Fruit fly (Drosophila melanogaster) whole organism, adult: ENCODE data around the gene jvl.

Experiments used
- CG14711 ChIP-seq: fragments of 200-800 bp; sonication (Bioruptor generic); optimal IDR thresholded peaks from 2 replicates; lab custom pipeline; 2018; ENCODE audit warnings: missing biosample characterization, mild to moderate bottlenecking, missing genetic modification characterization, moderate library complexity
- CG1620 ChIP-seq: fragments of 200-800 bp; sonication (Bioruptor generic); optimal IDR thresholded peaks from 2 replicates; lab custom pipeline; 2016; ENCODE audit warnings: missing biosample characterization, missing genetic modification characterization
- CG5204 ChIP-seq: fragments of 200-800 bp; sonication (Bioruptor generic); optimal IDR thresholded peaks from 2 replicates; lab custom pipeline; 2016; ENCODE audit warnings: missing biosample characterization, missing genetic modification characterization
- CG7045 ChIP-seq: fragments of 200-800 bp; sonication (Bioruptor generic); optimal IDR thresholded peaks from 2 replicates; lab custom pipeline; 2017; ENCODE audit warnings: missing biosample characterization, mild to moderate bottlenecking, missing genetic modification characterization
- CG7101 ChIP-seq: fragments of 200-800 bp; sonication (Bioruptor generic); optimal IDR thresholded peaks from 2 replicates; lab custom pipeline; 2018; ENCODE audit warnings: missing biosample characterization, mild to moderate bottlenecking, missing genetic modification characterization, moderate library complexity
- Clk ChIP-seq: fragments of 200-800 bp; sonication (Bioruptor generic); optimal IDR thresholded peaks from 2 replicates; lab custom pipeline; 2017; ENCODE audit warnings: missing biosample characterization, missing genetic modification characterization
- Crg-1 ChIP-seq: fragments of 200-800 bp; sonication (Bioruptor generic); optimal IDR thresholded peaks from 2 replicates; lab custom pipeline; 2016; ENCODE audit warnings: missing biosample characterization, missing genetic modification characterization
- Hr96 ChIP-seq: fragments of 200-800 bp; sonication (Bioruptor generic); optimal IDR thresholded peaks from 2 replicates; lab custom pipeline; 2016; ENCODE audit warnings: missing biosample characterization, missing genetic modification characterization
- Mnt ChIP-seq: fragments of 200-800 bp; sonication (Bioruptor generic); optimal IDR thresholded peaks from 2 replicates; lab custom pipeline; 2016; ENCODE audit warnings: missing biosample characterization, mild to moderate bottlenecking, missing genetic modification characterization
- bab1 ChIP-seq: fragments of 200-800 bp; sonication (Bioruptor generic); optimal IDR thresholded peaks from 3 replicates; lab custom pipeline; 2019; ENCODE audit warnings: missing biosample characterization, mild to moderate bottlenecking, missing genetic modification characterization, moderate library complexity
- cic ChIP-seq: fragments of 200-800 bp; sonication (Bioruptor generic); optimal IDR thresholded peaks from 2 replicates; lab custom pipeline; 2017; ENCODE audit warnings: missing biosample characterization, mild to moderate bottlenecking, missing genetic modification characterization, moderate library complexity
- cnc ChIP-seq, 2 experiments: fragments of >200 bp; optimal IDR thresholded peaks; 2 replicates each; lab custom pipeline; 2017
- ovo ChIP-seq: fragments of 200-800 bp; sonication (Bioruptor generic); optimal IDR thresholded peaks from 2 replicates; lab custom pipeline; 2016; ENCODE audit warnings: missing biosample characterization, missing genetic modification characterization
- pad ChIP-seq: fragments of 200-800 bp; sonication (Bioruptor generic); optimal IDR thresholded peaks from 3 replicates; lab custom pipeline; 2017; ENCODE audit warnings: missing biosample characterization, missing genetic modification characterization, mild to moderate bottlenecking, moderate library complexity, missing genetic modification reagents

DNA sequence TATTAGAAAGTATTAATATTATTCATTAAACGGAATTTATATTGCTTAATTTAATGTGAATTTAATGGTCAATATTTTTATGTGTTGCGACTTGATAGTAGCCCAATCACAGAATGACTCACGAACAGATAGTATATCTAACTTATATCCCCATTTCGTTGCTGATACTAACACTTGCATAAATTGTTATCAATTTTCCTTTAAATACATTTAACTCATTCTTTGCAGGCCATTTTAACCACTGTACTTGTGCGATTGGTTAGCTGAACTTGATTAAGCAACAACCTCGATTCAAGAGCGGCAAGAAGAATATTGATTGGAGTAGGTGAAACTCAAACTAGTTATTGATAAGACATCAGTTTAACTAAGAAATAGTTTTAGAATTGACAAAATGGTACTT is 45.7 kb upstream of the jvl start:
- TF ChIP-seq CG14711 (no peak), CG5204 (GFP tag; lab: Kevin White, UChicago) (no peak), pad (GFP tag; lab: Kevin White, UChicago) (no peak), Crg-1 (GFP tag; lab: Kevin White, UChicago) (no peak), CG7101 (tag; lab: Kevin White, UChicago) (no peak), Hr96 (no peak), CG1620 (GFP tag; lab: Kevin White, UChicago) (no peak), Mnt (GFP tag; lab: Kevin White, UChicago) (no peak), cic (GFP tag; lab: Kevin White, UChicago) (no peak), bab1 (GFP tag; lab: Kevin White, UChicago) (no peak), ovo (GFP tag; lab: Kevin White, UChicago) (no peak), CG7045 (GFP tag; lab: Kevin White, UChicago) (no peak), Clk (GFP tag; lab: Kevin White, UChicago) (no peak), cnc (optimal IDR thresholded peaks at IDR 0.05; lab: Kevin White, UChicago) (no peak)
